Fruit fly (Drosophila melanogaster): ENCODE results near the gene tup.
A peak's percentile ranks its signal among the peaks of the same experiment; 100 is the strongest.

Gene tup

dm6 chr2L:18823243-18823803 is 57.7 kb downstream of the tup start, which contains the start of gene Ugt36D1:
Gene Ugt36D1, plus strand, starts transcription at chr2L:18823548.
- TF ChIP-seq CG8478 (optimal IDR thresholded peaks at IDR 0.05) (no peak), CTCF (optimal IDR thresholded peaks at IDR 0.05) (no peak)

- TF ChIP-seq CTCF (optimal IDR thresholded peaks at IDR 0.05) (no peak), CG8478 (optimal IDR thresholded peaks at IDR 0.05) (no peak)
Measured at dm6 chr2L:18822805-18823204, 58.3 kb downstream of the tup start.

dm6 chr2L:18819044-18819443 is 62.0 kb downstream of the tup start, which contains the start of gene Ugt36F1:
Gene Ugt36F1, plus strand, starts transcription at chr2L:18819344.
- TF ChIP-seq CTCF (optimal IDR thresholded peaks at IDR 0.05) (no peak), CG8478 (optimal IDR thresholded peaks at IDR 0.05) (no peak)

DNA sequence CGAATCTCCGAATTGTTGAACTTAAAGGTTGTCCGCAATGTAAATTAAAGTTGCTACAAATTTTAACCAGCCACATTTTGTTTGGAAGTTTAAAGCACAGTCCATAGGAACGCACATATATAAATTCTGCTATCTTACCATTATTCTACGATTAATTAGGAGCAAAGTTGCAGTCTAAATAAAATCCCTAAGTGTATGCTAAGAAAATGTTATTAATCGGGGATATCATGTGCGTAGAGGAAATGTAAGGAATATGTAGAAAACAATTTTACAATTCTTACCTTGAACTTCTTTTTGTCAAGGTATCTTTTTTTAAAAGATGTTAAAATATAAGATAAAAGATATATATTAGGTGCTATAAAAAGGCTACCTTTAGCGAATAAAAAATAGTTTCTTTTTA is 62.7 kb downstream of the tup start:
- TF ChIP-seq CTCF (optimal IDR thresholded peaks at IDR 0.05) (peak; percentile 1 to 13), CG8478 (optimal IDR thresholded peaks at IDR 0.05) (no peak)

DNA sequence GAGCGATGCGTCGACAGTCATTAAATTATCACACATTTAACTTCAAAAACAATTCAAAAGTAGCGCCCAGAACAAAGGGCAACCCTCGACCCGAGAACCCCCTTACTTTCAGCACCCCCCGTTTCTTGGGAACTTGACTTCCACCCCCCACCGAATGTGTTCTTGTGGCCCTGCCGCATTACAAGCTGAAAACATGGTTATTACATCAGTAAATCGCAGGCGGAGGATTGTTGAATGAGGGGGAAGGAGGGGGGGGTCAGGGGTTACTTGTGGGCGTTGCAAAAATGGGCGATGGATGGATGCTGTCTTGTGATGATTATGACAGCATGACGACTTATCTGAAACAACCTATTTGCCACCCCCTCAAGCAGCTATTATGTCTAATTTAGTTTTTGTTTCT is 65.9 kb downstream of the tup start:
- TF ChIP-seq CG8478 (optimal IDR thresholded peaks at IDR 0.05), result no peak

DNA sequence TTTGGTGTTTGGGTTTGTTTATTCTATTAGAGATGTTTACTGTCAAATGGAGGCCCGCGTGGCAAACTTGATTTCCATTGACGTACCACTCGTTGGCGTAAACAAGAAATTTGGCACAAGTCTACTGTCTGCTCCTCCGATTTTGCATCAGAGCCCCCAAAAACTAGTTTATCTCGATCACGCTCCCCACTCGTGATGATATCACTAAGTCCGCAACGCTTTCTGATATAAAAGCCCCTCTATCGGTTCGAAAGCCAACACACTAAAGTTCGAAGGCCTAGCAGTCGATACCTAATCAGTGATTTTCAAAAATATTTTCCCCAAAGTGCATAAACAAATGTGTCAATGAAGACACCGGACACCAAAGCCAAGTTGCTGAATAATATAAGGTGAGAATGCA is 68.3 kb downstream of the tup start:
- TF ChIP-seq CG8478 (optimal IDR thresholded peaks at IDR 0.05) (no peak), CTCF (optimal IDR thresholded peaks at IDR 0.05) (no peak)

DNA sequence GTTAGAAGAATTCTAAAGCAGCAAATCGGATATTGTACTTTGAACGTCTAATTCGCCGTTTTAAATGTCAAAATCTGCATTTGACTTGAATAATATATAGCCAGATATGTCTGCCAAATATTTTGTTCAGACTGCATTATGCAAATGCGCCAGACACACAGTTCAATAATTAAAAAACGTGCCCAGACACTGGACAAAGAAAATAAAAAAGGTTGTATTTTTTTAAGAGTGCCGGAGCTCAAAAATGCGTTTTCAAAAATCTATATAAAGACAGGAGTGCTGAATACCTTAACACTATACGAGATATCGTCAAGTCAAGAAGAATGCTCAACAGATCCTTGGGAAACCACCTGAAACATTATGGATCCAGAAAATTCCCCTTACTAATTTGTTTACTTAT is 68.7 kb downstream of the tup start, which contains the start of the genes CG17325 and CG42305:
CG17325 (plus strand) TSS at position 301 of the 400 bp plus-strand sequence.
CG42305 (plus strand) TSS at position 301 of the 400 bp plus-strand sequence.
- no peak for TF ChIP-seq CTCF (optimal IDR thresholded peaks at IDR 0.05)
- TF ChIP-seq CG8478 (optimal IDR thresholded peaks at IDR 0.05), result no peak

- TF ChIP-seq CTCF (optimal IDR thresholded peaks at IDR 0.05), result no peak
Measured at dm6 chr2L:18810960-18811642, 70.0 kb downstream of the tup start, which contains the start of the genes CG10570 and CG42502. Gene CG10570, minus strand, starts transcription at chr2L:18811252. Gene CG42502, minus strand, starts transcription at chr2L:18811252.

Data from S2 (cell line).